Worm (Caenorhabditis elegans) whole organism, L3 larva: ENCODE results near the gene Y76B12C.3.

ENCODE experiments used
- lin-39 ChIP-seq: fragments of 150-350 bp; optimal IDR thresholded peaks from 2 replicates; lab custom pipeline; 2018; ENCODE audit warnings: missing biosample characterization, missing genetic modification reagents, missing genetic modification characterization
- nhr-28 ChIP-seq: fragments of 150-350 bp; optimal IDR thresholded peaks from 2 replicates; lab custom pipeline; 2014; ENCODE audit warnings: missing biosample characterization, missing genetic modification characterization
- nhr-76 ChIP-seq: fragments of 150-350 bp; sonication (generic microtip); optimal IDR thresholded peaks from 5 replicates; lab custom pipeline; 2014; ENCODE audit warnings: missing biosample characterization, missing genetic modification characterization
- zag-1 ChIP-seq: fragments of 150-350 bp; optimal IDR thresholded peaks from 2 replicates; lab custom pipeline; 2014; ENCODE audit warnings: missing biosample characterization, missing genetic modification characterization

DNA sequence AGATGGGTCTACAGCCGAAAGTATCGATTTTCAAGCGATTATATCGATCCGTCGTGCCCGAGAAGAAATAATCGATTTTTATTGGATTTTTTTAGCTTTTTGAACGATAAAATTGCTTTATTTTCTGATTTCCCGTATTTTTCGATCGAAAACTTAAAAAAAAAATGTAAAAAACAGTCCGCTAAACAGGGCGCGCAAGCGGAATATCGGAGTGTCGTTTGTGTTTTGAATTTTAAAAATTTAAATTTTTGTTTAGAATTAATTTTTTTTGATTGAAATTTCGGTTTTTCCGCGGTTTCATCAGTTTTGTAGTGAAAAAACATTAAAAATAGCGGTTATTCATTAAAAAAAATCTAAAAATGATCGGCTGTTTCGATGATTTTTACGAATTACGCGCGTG, 3.3 kb upstream of the Y76B12C.3 start:
- TF ChIP-seq zag-1: no peak
- no peak for TF ChIP-seq nhr-28 (tag; lab: Kevin White, UChicago)
- no peak for TF ChIP-seq lin-39
- TF ChIP-seq nhr-76 (tag; lab: Kevin White, UChicago): no peak
